Fruit fly (Drosophila melanogaster) whole organism, embryonic: Measurements from ENCODE around the gene CG12379.

ENCODE experiments used
- Adf1 ChIP-seq: fragments of 200-800 bp; sonication (Bioruptor generic); IDR thresholded peaks from 2 replicates; pipeline ENCODE4 v1.3.6; 2022; ENCODE audit warnings: missing biosample characterization, missing genetic modification characterization
- Aef1 ChIP-seq: fragments of 200-800 bp; sonication (Bioruptor generic); IDR thresholded peaks from 3 replicates; pipeline ENCODE4 v1.3.6; 2022; ENCODE audit warnings: missing biosample characterization, missing genetic modification characterization
- CG10366 ChIP-seq: fragments of 200-800 bp; sonication (Bioruptor generic); IDR thresholded peaks from 2 replicates; pipeline ENCODE4 v1.3.6; 2022; ENCODE audit warnings: missing biosample characterization, missing genetic modification characterization
- CG10959 ChIP-seq: fragments of 200-800 bp; sonication (Bioruptor generic); IDR thresholded peaks from 2 replicates; pipeline ENCODE4 v1.3.6; 2022; ENCODE audit warnings: missing biosample characterization, missing genetic modification characterization
- CG11093 ChIP-seq: fragments of 200-800 bp; sonication (Bioruptor generic); IDR thresholded peaks from 3 replicates; pipeline ENCODE4 v1.3.6; 2022; ENCODE audit warnings: missing biosample characterization, missing genetic modification characterization
- CG13624 ChIP-seq: fragments of 200-800 bp; sonication (Bioruptor generic); optimal IDR thresholded peaks from 2 replicates; lab custom pipeline; 2016; ENCODE audit warnings: missing biosample characterization, missing genetic modification characterization
- CG13775 ChIP-seq: fragments of 200-800 bp; sonication (Bioruptor generic); optimal IDR thresholded peaks from 3 replicates; lab custom pipeline; 2017; ENCODE audit warnings: missing biosample characterization, mild to moderate bottlenecking, missing genetic modification characterization
- CG14667 ChIP-seq: fragments of 200-800 bp; sonication (Bioruptor generic); IDR thresholded peaks from 2 replicates; pipeline ENCODE4 v1.3.6; 2022; ENCODE audit warnings: missing biosample characterization, missing genetic modification characterization
- CG14965 ChIP-seq: fragments of 200-800 bp; sonication (Bioruptor generic); optimal IDR thresholded peaks from 2 replicates; lab custom pipeline; 2016; ENCODE audit warnings: missing biosample characterization, missing genetic modification characterization, borderline replicate concordance
- CG15514 ChIP-seq: fragments of 200-800 bp; sonication (Bioruptor generic); optimal IDR thresholded peaks from 3 replicates; lab custom pipeline; 2017; ENCODE audit warnings: missing biosample characterization, missing genetic modification characterization, mild to moderate bottlenecking, moderate library complexity, missing genetic modification reagents
- CG16813 ChIP-seq: fragments of 200-800 bp; sonication (Bioruptor generic); IDR thresholded peaks from 3 replicates; pipeline ENCODE4 v1.3.6; 2022; ENCODE audit warnings: missing biosample characterization, missing genetic modification characterization; ENCODE audit not compliant: partially characterized antibody
- CG2120 ChIP-seq: fragments of 200-800 bp; sonication (Bioruptor generic); optimal IDR thresholded peaks from 3 replicates; lab custom pipeline; 2016; ENCODE audit warnings: missing biosample characterization, missing genetic modification characterization
- CG30020 ChIP-seq: fragments of 200-800 bp; optimal IDR thresholded peaks from 2 replicates; lab custom pipeline; 2019; ENCODE audit warnings: missing biosample characterization, mild to moderate bottlenecking, missing genetic modification characterization, moderate library complexity
- CG31365 ChIP-seq: fragments of 200-800 bp; sonication (Bioruptor generic); optimal IDR thresholded peaks from 2 replicates; lab custom pipeline; 2018; ENCODE audit warnings: missing biosample characterization, mild to moderate bottlenecking, missing genetic modification characterization
- CG34224 ChIP-seq: fragments of 200-800 bp; sonication (Bioruptor generic); IDR thresholded peaks from 3 replicates; pipeline ENCODE4 v1.3.6; 2022; ENCODE audit warnings: missing biosample characterization, missing genetic modification characterization; ENCODE audit not compliant: partially characterized antibody
- CG3995 ChIP-seq: fragments of 200-800 bp; sonication (Bioruptor generic); optimal IDR thresholded peaks from 3 replicates; lab custom pipeline; 2016; ENCODE audit warnings: missing biosample characterization, missing genetic modification characterization
- CG6689 ChIP-seq: fragments of 200-800 bp; sonication (Bioruptor generic); IDR thresholded peaks from 2 replicates; pipeline ENCODE4 v1.3.6; 2022; ENCODE audit warnings: missing biosample characterization, missing genetic modification characterization
- CG8089 ChIP-seq: fragments of 200-800 bp; sonication (Bioruptor generic); optimal IDR thresholded peaks from 3 replicates; lab custom pipeline; 2016; ENCODE audit warnings: missing biosample characterization, missing genetic modification characterization
- CG9215 ChIP-seq: fragments of 200-800 bp; sonication (Bioruptor generic); IDR thresholded peaks from 2 replicates; pipeline ENCODE4 v1.3.6; 2022; ENCODE audit warnings: missing biosample characterization, missing genetic modification characterization
- CG9437 ChIP-seq: fragments of 200-800 bp; sonication (Bioruptor generic); optimal IDR thresholded peaks from 2 replicates; lab custom pipeline; 2018; ENCODE audit warnings: missing biosample characterization, mild to moderate bottlenecking, missing genetic modification characterization
- Dad ChIP-seq: fragments of 200-800 bp; sonication (Bioruptor generic); optimal IDR thresholded peaks from 3 replicates; lab custom pipeline; 2016; ENCODE audit warnings: missing biosample characterization, missing genetic modification characterization
- Ets65A ChIP-seq: fragments of 200-800 bp; sonication (Bioruptor generic); peaks from one replicate; lab custom pipeline; 2016; ENCODE audit warnings: missing biosample characterization, missing genetic modification characterization
- HLH54F ChIP-seq: fragments of 200-800 bp; sonication (Bioruptor generic); optimal IDR thresholded peaks from 3 replicates; lab custom pipeline; 2016; ENCODE audit warnings: missing biosample characterization, missing genetic modification characterization
- Hey ChIP-seq: fragments of 200-800 bp; sonication (Bioruptor generic); optimal IDR thresholded peaks from 3 replicates; lab custom pipeline; 2018; ENCODE audit warnings: missing biosample characterization, mild to moderate bottlenecking, missing genetic modification characterization
- Hmr ChIP-seq: fragments of 200-800 bp; sonication (Bioruptor generic); optimal IDR thresholded peaks from 3 replicates; lab custom pipeline; 2017; ENCODE audit warnings: mild to moderate bottlenecking, missing biosample characterization, missing genetic modification reagents, missing genetic modification characterization
- NFAT ChIP-seq: fragments of 200-800 bp; sonication (Bioruptor generic); IDR thresholded peaks from 2 replicates; pipeline ENCODE4 v1.3.6; 2022; ENCODE audit warnings: missing biosample characterization, missing genetic modification characterization
- Nf-YC ChIP-seq: fragments of 200-800 bp; optimal IDR thresholded peaks from 3 replicates; lab custom pipeline; 2019; ENCODE audit warnings: missing biosample characterization, mild to moderate bottlenecking, missing genetic modification characterization, moderate library complexity
- Ptx1 ChIP-seq: fragments of 200-800 bp; sonication (Bioruptor generic); IDR thresholded peaks from 2 replicates; pipeline ENCODE4 v1.3.6; 2022; ENCODE audit warnings: missing biosample characterization, missing genetic modification characterization
- Rfx ChIP-seq: fragments of 200-800 bp; sonication (Bioruptor generic); IDR thresholded peaks from 2 replicates; pipeline ENCODE4 v1.3.6; 2022; ENCODE audit warnings: missing biosample characterization, missing genetic modification characterization
- Scr ChIP-seq: fragments of 200-800 bp; sonication (Bioruptor generic); IDR thresholded peaks from 2 replicates; pipeline ENCODE4 v1.3.6; 2022; ENCODE audit warnings: missing biosample characterization, missing genetic modification characterization; ENCODE audit not compliant: partially characterized antibody
- Spps ChIP-seq: fragments of 200-800 bp; sonication (Bioruptor generic); optimal IDR thresholded peaks from 2 replicates; lab custom pipeline; 2018; ENCODE audit warnings: missing biosample characterization, mild to moderate bottlenecking, missing genetic modification characterization
- Stat92E ChIP-seq, 3 experiments: fragments of >200 bp in 2 of 3; fragments of 200-800 bp in 1 of 3; sonication (Bioruptor generic) in 1 of 3; optimal IDR thresholded peaks; 2 replicates each; lab custom pipeline; 2017 to 2019; ENCODE audit warnings: missing biosample characterization in 3 of 3, missing genetic modification characterization in 3 of 3, mild to moderate bottlenecking in 1 of 3, moderate library complexity in 1 of 3
- ara ChIP-seq: fragments of 200-800 bp; sonication (Bioruptor generic); IDR thresholded peaks from 2 replicates; pipeline ENCODE4 v1.3.6; 2022; ENCODE audit warnings: missing biosample characterization, missing genetic modification characterization
- chinmo ChIP-seq: fragments of 200-800 bp; sonication (Bioruptor generic); IDR thresholded peaks from 4 replicates; pipeline ENCODE4 v1.3.6; 2022; ENCODE audit warnings: missing biosample characterization, missing genetic modification characterization; ENCODE audit not compliant: partially characterized antibody
- ci ChIP-seq: fragments of 200-800 bp; sonication (Bioruptor generic); IDR thresholded peaks from 3 replicates; pipeline ENCODE4 v1.3.6; 2022; ENCODE audit warnings: missing biosample characterization, missing genetic modification characterization
- croc ChIP-seq: fragments of 200-800 bp; sonication (Bioruptor generic); conservative IDR thresholded peaks from 3 replicates; pipeline ENCODE4 v1.3.6; 2022; ENCODE audit warnings: missing biosample characterization, missing genetic modification characterization
- dmrt99B ChIP-seq: fragments of 200-800 bp; sonication (Bioruptor generic); optimal IDR thresholded peaks from 2 replicates; lab custom pipeline; 2018; ENCODE audit warnings: missing biosample characterization, mild to moderate bottlenecking, missing genetic modification characterization, moderate library complexity
- ind ChIP-seq: fragments of 200-800 bp; sonication (Bioruptor generic); optimal IDR thresholded peaks from 3 replicates; lab custom pipeline; 2016; ENCODE audit warnings: missing biosample characterization, missing genetic modification characterization
- insv ChIP-seq, 2 experiments: fragments of 200-800 bp; sonication (Bioruptor generic); optimal IDR thresholded peaks; 3 replicates each; lab custom pipeline; 2016 to 2018; ENCODE audit warnings: missing biosample characterization in 2 of 2, missing genetic modification characterization in 2 of 2
- ken ChIP-seq: fragments of 200-800 bp; sonication (Bioruptor generic); IDR thresholded peaks from 3 replicates; pipeline ENCODE4 v1.3.6; 2022; ENCODE audit warnings: missing biosample characterization, missing genetic modification characterization
- nmo ChIP-seq: fragments of 200-800 bp; sonication (Bioruptor generic); optimal IDR thresholded peaks from 2 replicates; lab custom pipeline; 2018; ENCODE audit warnings: missing biosample characterization, mild to moderate bottlenecking, missing genetic modification characterization, moderate library complexity
- pzg ChIP-seq: fragments of 200-800 bp; sonication (Bioruptor generic); optimal IDR thresholded peaks from 3 replicates; lab custom pipeline; 2018; ENCODE audit warnings: missing biosample characterization, mild to moderate bottlenecking, missing genetic modification characterization, moderate library complexity
- row ChIP-seq: fragments of 200-800 bp; sonication (Bioruptor generic); IDR thresholded peaks from 3 replicates; pipeline ENCODE4 v1.3.6; 2022; ENCODE audit warnings: missing biosample characterization, missing genetic modification characterization
- slbo ChIP-seq: fragments of 200-800 bp; sonication (Bioruptor generic); IDR thresholded peaks from 2 replicates; pipeline ENCODE4 v1.3.6; 2022; ENCODE audit warnings: missing biosample characterization, missing genetic modification characterization
- sug ChIP-seq: fragments of 200-800 bp; optimal IDR thresholded peaks from 2 replicates; lab custom pipeline; 2019; ENCODE audit warnings: missing biosample characterization, mild to moderate bottlenecking, missing genetic modification characterization, moderate library complexity
- unc-4 ChIP-seq: fragments of 200-800 bp; sonication (Bioruptor generic); IDR thresholded peaks from 2 replicates; pipeline ENCODE4 v1.3.6; 2022; ENCODE audit warnings: missing biosample characterization, missing genetic modification characterization; ENCODE audit not compliant: partially characterized antibody

CG12379 gene

DNA sequence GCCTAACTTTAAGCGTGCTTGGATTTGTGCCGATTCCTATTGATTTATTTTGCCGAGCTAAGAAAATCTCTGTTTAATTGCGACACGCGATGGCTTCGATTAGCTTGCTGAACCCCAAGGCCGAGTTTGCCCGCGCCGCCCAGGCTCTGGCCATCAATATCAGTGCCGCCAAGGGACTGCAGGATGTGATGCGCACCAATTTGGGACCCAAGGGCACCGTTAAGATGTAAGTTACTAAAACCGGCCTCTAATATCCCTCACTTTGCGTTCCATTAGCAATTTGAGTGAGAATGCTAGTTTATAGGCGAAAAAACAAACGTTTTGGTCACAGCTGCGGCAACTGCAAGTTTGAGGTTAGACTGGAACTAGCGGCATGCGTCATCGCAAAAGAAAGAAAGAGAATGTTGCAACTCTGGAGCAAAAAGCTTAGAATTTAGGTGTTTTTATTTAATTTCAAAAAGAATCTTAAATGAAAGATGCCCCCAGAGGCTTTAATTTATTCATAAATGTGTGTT, 12.9 kb upstream of the CG12379 start (continued):
- TF ChIP-seq dmrt99B (tag; lab: Kevin White, UChicago), result no peak
- no peak for TF ChIP-seq CG31365
- TF ChIP-seq ara (GFP tag; lab: Robert Waterston, UW), result no peak
- TF ChIP-seq CG13624, result peak; percentile 0
- TF ChIP-seq NFAT (GFP tag; lab: Robert Waterston, UW), result no peak
- TF ChIP-seq, all 482 proteins: peak for 14

DNA sequence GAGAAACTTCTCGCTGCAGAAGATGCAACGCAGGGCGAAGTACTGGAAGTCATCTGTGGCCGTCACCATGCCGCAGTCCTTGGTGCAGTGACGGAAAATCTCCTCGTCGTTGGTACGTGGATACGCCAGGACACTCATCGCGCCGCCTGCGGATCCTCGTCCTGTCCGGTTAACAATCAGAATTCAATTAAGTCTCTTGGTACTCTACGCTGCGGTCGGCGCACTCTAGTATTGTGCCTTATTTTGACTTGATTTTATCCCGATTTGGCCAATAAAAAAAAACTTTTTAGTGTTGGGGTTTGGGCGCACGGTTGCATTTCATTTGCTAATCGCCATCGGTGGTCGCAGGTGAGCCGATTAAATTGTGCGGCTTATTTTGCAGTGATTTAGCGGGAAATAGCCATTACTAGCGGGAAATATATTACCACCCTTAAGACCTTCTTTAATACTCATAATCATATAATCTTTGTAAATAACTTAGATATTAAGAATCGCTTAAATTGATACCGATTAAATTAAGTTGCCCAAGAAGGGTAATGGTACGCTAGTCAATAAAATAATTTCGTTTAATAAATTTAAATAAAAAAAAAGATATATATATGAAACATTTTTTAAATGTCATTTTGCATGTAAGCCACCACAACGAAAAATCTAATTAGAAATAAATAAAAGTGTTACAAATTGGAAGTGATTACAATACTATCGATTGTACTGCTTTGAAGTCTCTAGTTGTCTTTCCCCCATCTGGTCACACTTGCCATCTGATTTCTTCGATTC, 12.3 kb upstream of the CG12379 start, which contains the start of the genes CG8944 and CCT6:
Gene CG8944, minus strand, starts transcription at position 327 of the 777 bp plus-strand sequence.
Gene CCT6, plus strand, starts transcription at position 744 of the 777 bp plus-strand sequence.
- TF ChIP-seq CG9215 (GFP tag; lab: Robert Waterston, UW) (0 out of 2 replicates have a peak, but pooled peaks have one; percentile 31), nmo (GFP tag; lab: Kevin White, UChicago) (peak; percentile 29), CG9437 (GFP tag; lab: Kevin White, UChicago) (no peak), Adf1 (GFP tag; lab: Robert Waterston, UW) (no peak), CG13775 (peak; percentile 29), CG14965 (GFP tag; lab: Kevin White, UChicago) (no peak), Stat92E (GFP tag; optimal IDR thresholded peaks at IDR 0.05; lab: Kevin White, UChicago) (no peak), Rfx (GFP tag; lab: Robert Waterston, UW) (peak; percentile 57), pzg (peak; percentile 20), Aef1 (no peak), CG3995 (peak; percentile 91), Dad (GFP tag; lab: Kevin White, UChicago) (no peak), ara (GFP tag; lab: Robert Waterston, UW) (no peak), Hmr (no peak), CG34224 (GFP tag; lab: Robert Waterston, UW) (0 out of 3 replicates have a peak, but pooled peaks have one; percentile 24), CG30020 (tag; lab: Kevin White, UChicago) (peak; percentile 4), Scr (peak; percentile 57), CG16813 (peak; percentile 52; the same call in 2 of the 3 replicates), ci (GFP tag; lab: Robert Waterston, UW) (0 out of 3 replicates have a peak, but pooled peaks have one; percentile 19), Ptx1 (0 out of 2 replicates have a peak, but pooled peaks have one; percentile 18), CG10959 (GFP tag; lab: Robert Waterston, UW) (no peak), unc-4 (GFP tag; lab: Robert Waterston, UW) (peak; percentile 18; the same call in 1 of the 2 replicates), CG2120 (GFP tag; lab: Kevin White, UChicago) (peak; percentile 53), ind (GFP tag; lab: Kevin White, UChicago) (peak; percentile 20), CG11093 (no peak), Hey (tag; lab: Kevin White, UChicago) (no peak), Nf-YC (tag; lab: Kevin White, UChicago) (peak; percentile 31), Ets65A (peak; percentile 81), HLH54F (GFP tag; lab: Kevin White, UChicago) (no peak), row (GFP tag; lab: Robert Waterston, UW) (peak; percentile 77), slbo (GFP tag; lab: Robert Waterston, UW) (peak; percentile 50), CG8089 (GFP tag; lab: Kevin White, UChicago) (no peak), chinmo (GFP tag; lab: Robert Waterston, UW) (0 out of 4 replicates have a peak, but pooled peaks have one; percentile 24), CG14667 (GFP tag; lab: Robert Waterston, UW) (no peak), CG6689 (0 out of 2 replicates have a peak, but pooled peaks have one; percentile 6), CG10366 (GFP tag; lab: Robert Waterston, UW) (no peak), croc (GFP tag; lab: Robert Waterston, UW) (no peak), Spps (tag; lab: Kevin White, UChicago) (no peak), insv (GFP tag; optimal IDR thresholded peaks at IDR 0.05; lab: Kevin White, UChicago) (peak in 1 of 2 experiments; percentile 93), sug (tag; lab: Kevin White, UChicago) (peak; percentile 14), CG15514 (GFP tag; lab: Kevin White, UChicago) (peak; percentile 30), ken (GFP tag; lab: Robert Waterston, UW) (no peak; the same call in 2 of the 3 replicates)
